Fruit fly (Drosophila melanogaster): Measurements from ENCODE around the gene CG13367.

DNA sequence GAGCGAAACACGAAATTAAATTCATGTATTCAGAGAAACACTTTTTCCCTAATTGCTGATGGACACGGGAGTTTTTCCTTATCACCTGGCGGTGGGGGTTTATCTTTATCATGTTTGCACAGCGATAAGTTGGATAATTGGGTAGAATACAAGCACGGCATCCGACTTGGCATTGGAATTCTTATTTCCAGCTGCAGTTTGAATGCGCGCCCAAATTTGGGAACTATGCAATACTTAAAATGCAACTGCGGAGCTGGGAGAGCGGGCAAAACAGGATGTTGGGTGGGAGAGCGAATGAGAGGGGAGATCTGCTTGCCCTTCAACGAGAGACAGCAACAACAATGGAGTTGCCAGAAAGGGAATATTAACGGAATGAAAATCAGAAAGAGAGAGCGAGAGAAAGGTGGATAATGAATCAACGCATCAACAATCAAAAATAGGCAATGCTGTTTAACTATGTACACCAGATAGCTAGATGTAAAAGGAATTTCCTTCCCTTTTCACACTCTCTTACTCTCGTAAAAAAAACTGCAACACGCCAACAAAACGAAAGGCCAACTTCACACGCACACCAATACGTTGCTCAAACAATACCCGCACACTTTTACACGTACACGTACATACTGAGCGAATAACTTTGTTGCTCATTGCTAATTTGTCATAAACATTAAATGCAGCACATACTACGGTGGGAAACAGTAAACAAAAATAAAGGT, 27.6 kb upstream of the CG13367 start:
- no peak for TF ChIP-seq D1 (tag; optimal IDR thresholded peaks at IDR 0.05)
- no peak for TF ChIP-seq EcR (GFP tag; optimal IDR thresholded peaks at IDR 0.05)
- TF ChIP-seq CG9948 (tag; optimal IDR thresholded peaks at IDR 0.05): no peak
- no peak for TF ChIP-seq fd96Ca (GFP tag; IDR thresholded peaks at IDR 0.05)
- TF ChIP-seq CG14655 (GFP tag; optimal IDR thresholded peaks at IDR 0.05): no peak
